Worm (Caenorhabditis elegans) whole organism, L4 larva: ENCODE results near the gene set-20.

Source experiments
- F10B5.3 ChIP-seq: sonication (generic microtip); optimal IDR thresholded peaks from 2 replicates; lab custom pipeline; 2016; ENCODE audit warnings: mild to moderate bottlenecking, missing genetic modification characterization, missing compliant biosample characterization
- F37D6.2 ChIP-seq: sonication (generic microtip); optimal IDR thresholded peaks from 2 replicates; lab custom pipeline; 2016; ENCODE audit warnings: mild to moderate bottlenecking, missing genetic modification characterization, missing compliant biosample characterization
- Y105C5A.15 ChIP-seq: fragments of 200-800 bp; sonication (Bioruptor generic); IDR thresholded peaks from 2 replicates; pipeline ENCODE4 v1.3.6; 2022; ENCODE audit warnings: missing genetic modification characterization, missing compliant biosample characterization
- Y75B8A.6 ChIP-seq: fragments of 200-800 bp; sonication (Bioruptor generic); IDR thresholded peaks from 2 replicates; pipeline ENCODE4 v1.3.6; 2022; ENCODE audit warnings: missing genetic modification reagents, missing genetic modification characterization, missing compliant biosample characterization
- ZK337.2 ChIP-seq: fragments of 200-800 bp; sonication (Bioruptor generic); IDR thresholded peaks from 2 replicates; pipeline ENCODE4 v1.3.6; 2022; ENCODE audit warnings: missing genetic modification reagents, missing genetic modification characterization, missing compliant biosample characterization
- aha-1 ChIP-seq: fragments of 150-350 bp; peaks from one replicate; lab custom pipeline; 2014; ENCODE audit warnings: missing biosample characterization, missing genetic modification characterization
- attf-4 ChIP-seq: sonication (generic microtip); optimal IDR thresholded peaks from 3 replicates; lab custom pipeline; 2017; ENCODE audit warnings: missing biosample characterization, missing genetic modification characterization
- ceh-44 ChIP-seq: fragments of 200-800 bp; sonication (Bioruptor generic); IDR thresholded peaks from 2 replicates; pipeline ENCODE4 v1.3.6; 2022; ENCODE audit warnings: missing genetic modification reagents, missing genetic modification characterization, missing compliant biosample characterization
- ceh-82 ChIP-seq: sonication (generic microtip); optimal IDR thresholded peaks from 2 replicates; lab custom pipeline; 2017; ENCODE audit warnings: missing biosample characterization, missing genetic modification characterization
- ces-1 ChIP-seq: fragments of 150-350 bp; sonication (generic microtip); optimal IDR thresholded peaks from 4 replicates; lab custom pipeline; 2014; ENCODE audit warnings: missing biosample characterization, missing genetic modification reagents, missing genetic modification characterization
- cey-2 ChIP-seq: sonication (generic microtip); optimal IDR thresholded peaks from 3 replicates; lab custom pipeline; 2017; ENCODE audit warnings: missing genetic modification characterization, mild to moderate bottlenecking, missing compliant biosample characterization, antibody characterized with exemption, borderline replicate concordance; ENCODE audit not compliant: insufficient read depth
- ctbp-1 ChIP-seq: fragments of 200-800 bp; sonication (Bioruptor generic); IDR thresholded peaks from 2 replicates; pipeline ENCODE4 v1.3.6; 2022; ENCODE audit warnings: missing genetic modification reagents, missing genetic modification characterization, missing compliant biosample characterization
- daf-12 ChIP-seq: fragments of 150-350 bp; optimal IDR thresholded peaks from 2 replicates; lab custom pipeline; 2014; ENCODE audit warnings: missing biosample characterization, missing genetic modification reagents, missing genetic modification characterization
- dmd-8 ChIP-seq: fragments of 200-800 bp; sonication (Bioruptor generic); IDR thresholded peaks from 2 replicates; pipeline ENCODE4 v1.3.6; 2022; ENCODE audit warnings: missing genetic modification characterization, missing compliant biosample characterization
- dve-1 ChIP-seq: sonication (generic microtip); optimal IDR thresholded peaks from 2 replicates; lab custom pipeline; 2017; ENCODE audit warnings: antibody characterized with exemption, mild to moderate bottlenecking, missing genetic modification characterization, missing compliant biosample characterization; ENCODE audit not compliant: insufficient read depth
- fkh-10 ChIP-seq: fragments of 150-350 bp; optimal IDR thresholded peaks from 2 replicates; lab custom pipeline; 2014; ENCODE audit warnings: missing biosample characterization, missing genetic modification reagents, missing genetic modification characterization
- hif-1 ChIP-seq, 2 experiments: sonication (generic microtip); optimal IDR thresholded peaks; 2 replicates each; lab custom pipeline; 2016 to 2017; ENCODE audit warnings: missing compliant biosample characterization in 2 of 2, missing genetic modification characterization in 2 of 2, missing genetic modification reagents in 2 of 2, missing genotype in 2 of 2, mild to moderate bottlenecking in 1 of 2
- hlh-11 ChIP-seq: fragments of 200-800 bp; sonication (Bioruptor generic); optimal IDR thresholded peaks from 2 replicates; lab custom pipeline; 2018; ENCODE audit warnings: mild to moderate bottlenecking, missing genetic modification characterization, missing compliant biosample characterization
- hmg-1.1 ChIP-seq: fragments of 200-800 bp; sonication (Bioruptor generic); IDR thresholded peaks from 2 replicates; pipeline ENCODE4 v1.3.6; 2022; ENCODE audit warnings: missing genetic modification reagents, missing genetic modification characterization, missing compliant biosample characterization
- jun-1 ChIP-seq: fragments of 150-350 bp; optimal IDR thresholded peaks from 2 replicates; lab custom pipeline; 2014; ENCODE audit warnings: missing biosample characterization, missing genetic modification reagents, missing genetic modification characterization
- lin-13 ChIP-seq: fragments of 150-350 bp; optimal IDR thresholded peaks from 2 replicates; lab custom pipeline; 2014; ENCODE audit warnings: missing biosample characterization, missing genetic modification reagents, missing genetic modification characterization
- lin-39 ChIP-seq: fragments of 150-350 bp; optimal IDR thresholded peaks from 2 replicates; lab custom pipeline; 2014; ENCODE audit warnings: missing biosample characterization, missing genetic modification reagents, missing genetic modification characterization
- lsy-2 ChIP-seq, 2 experiments: fragments of 150-350 bp in 1 of 2; sonication (generic microtip) in 1 of 2; optimal IDR thresholded peaks; 2 replicates each; lab custom pipeline; 2014 to 2017; ENCODE audit warnings: missing biosample characterization in 2 of 2, missing genetic modification characterization in 2 of 2
- madf-9 ChIP-seq: fragments of 200-800 bp; sonication (Bioruptor generic); conservative IDR thresholded peaks from 2 replicates; pipeline ENCODE4 v1.3.6; 2022; ENCODE audit warnings: missing genetic modification reagents, missing genetic modification characterization, missing compliant biosample characterization
- mdl-1 ChIP-seq, 2 experiments: fragments of 150-350 bp in 1 of 2; sonication (generic microtip) in 1 of 2; optimal IDR thresholded peaks; 2 replicates each; lab custom pipeline; 2014 to 2017; ENCODE audit warnings: missing biosample characterization in 2 of 2, missing genetic modification characterization in 2 of 2
- mes-2 ChIP-seq: sonication (generic microtip); optimal IDR thresholded peaks from 2 replicates; lab custom pipeline; 2016; ENCODE audit warnings: missing genotype, mild to moderate bottlenecking, missing genetic modification characterization, missing compliant biosample characterization; ENCODE audit not compliant: poor library complexity, severe bottlenecking
- mxl-2 ChIP-seq: fragments of 200-800 bp; sonication (Bioruptor generic); conservative IDR thresholded peaks from 2 replicates; pipeline ENCODE4 v1.3.6; 2022; ENCODE audit warnings: missing genetic modification reagents, missing genetic modification characterization, missing compliant biosample characterization
- mxl-3 ChIP-seq: fragments of 200-800 bp; sonication (Bioruptor generic); optimal IDR thresholded peaks from 2 replicates; lab custom pipeline; 2018; ENCODE audit warnings: mild to moderate bottlenecking, missing genetic modification characterization, missing compliant biosample characterization
- nhr-102 ChIP-seq: sonication (generic microtip); optimal IDR thresholded peaks from 2 replicates; lab custom pipeline; 2016; ENCODE audit warnings: mild to moderate bottlenecking, missing genetic modification characterization, moderate library complexity, missing compliant biosample characterization
- nhr-25 ChIP-seq: sonication (generic microtip); optimal IDR thresholded peaks from 2 replicates; lab custom pipeline; 2017; ENCODE audit warnings: missing genetic modification characterization, mild to moderate bottlenecking, missing compliant biosample characterization, antibody characterized with exemption, moderate library complexity, borderline replicate concordance; ENCODE audit not compliant: insufficient read depth
- nhr-28 ChIP-seq: fragments of 150-350 bp; optimal IDR thresholded peaks from 2 replicates; lab custom pipeline; 2014; ENCODE audit warnings: missing biosample characterization, missing genetic modification characterization
- nhr-6 ChIP-seq: fragments of 150-350 bp; optimal IDR thresholded peaks from 2 replicates; lab custom pipeline; 2014; ENCODE audit warnings: missing biosample characterization, missing genetic modification characterization
- pha-4 ChIP-seq, 2 experiments: fragments of 150-350 bp in 1 of 2; fragments of 200-800 bp in 1 of 2; sonication (Bioruptor generic) in 1 of 2; IDR thresholded peaks in 1 of 2; optimal IDR thresholded peaks in 1 of 2; 2 replicates each; pipeline versions ENCODE4 v1.3.6 to Lab custom; 2014 to 2022; ENCODE audit warnings: missing genetic modification characterization in 2 of 2, missing genetic modification reagents in 2 of 2, missing biosample characterization in 1 of 2, missing compliant biosample characterization in 1 of 2
- rbr-2 ChIP-seq: sonication (generic microtip); optimal IDR thresholded peaks from 2 replicates; lab custom pipeline; 2016; ENCODE audit warnings: missing genotype, missing genetic modification characterization, missing compliant biosample characterization
- set-16 ChIP-seq: fragments of 200-800 bp; sonication (Bioruptor generic); IDR thresholded peaks from 2 replicates; pipeline ENCODE4 v1.3.6; 2022; ENCODE audit warnings: missing genetic modification reagents, missing genetic modification characterization, missing compliant biosample characterization
- skn-1 ChIP-seq: fragments of 150-350 bp; optimal IDR thresholded peaks from 2 replicates; lab custom pipeline; 2014; ENCODE audit warnings: missing biosample characterization, missing genetic modification characterization
- unc-62 ChIP-seq, 3 experiments: fragments of 150-350 bp in 1 of 3; sonication (generic microtip); optimal IDR thresholded peaks in 2 of 3; peaks in 1 of 3; 1 replicate in 1 of 3; 2 replicates in 2 of 3; lab custom pipeline; 2014 to 2017; ENCODE audit warnings: missing biosample characterization in 3 of 3, missing genetic modification characterization in 3 of 3, missing genetic modification reagents in 3 of 3, missing genotype in 1 of 3
- vab-7 ChIP-seq: fragments of 200-800 bp; sonication (Bioruptor generic); IDR thresholded peaks from 2 replicates; pipeline ENCODE4 v1.3.6; 2022; ENCODE audit warnings: missing genetic modification reagents, missing genetic modification characterization, missing compliant biosample characterization
- zag-1 ChIP-seq: fragments of 150-350 bp; optimal IDR thresholded peaks from 2 replicates; lab custom pipeline; 2014; ENCODE audit warnings: missing biosample characterization, missing genetic modification characterization
- zfp-2 ChIP-seq: sonication (generic microtip); optimal IDR thresholded peaks from 2 replicates; lab custom pipeline; 2016; ENCODE audit warnings: mild to moderate bottlenecking, missing genetic modification characterization, missing compliant biosample characterization
- zip-2 ChIP-seq: fragments of 150-350 bp; optimal IDR thresholded peaks from 2 replicates; lab custom pipeline; 2014; ENCODE audit warnings: missing biosample characterization, missing genetic modification characterization
- ztf-7 ChIP-seq: fragments of 150-350 bp; optimal IDR thresholded peaks from 2 replicates; lab custom pipeline; 2014; ENCODE audit warnings: missing biosample characterization, missing genetic modification characterization

set-20 gene

ce11 chrX:5686065-5686464, at the start of gene set-20:
set-20 (minus strand) TSS chrX:5686158.
- peak; percentile 41 for TF ChIP-seq nhr-6
- TF ChIP-seq aha-1 = peak; percentile 67
- peak; percentile 64 for TF ChIP-seq F10B5.3
- TF ChIP-seq hlh-11 (tag; lab: Kevin White, UChicago) = peak; percentile 76
- TF ChIP-seq dmd-8 = 0 out of 2 replicates have a peak, but pooled peaks have one; percentile 7
- TF ChIP-seq attf-4 (tag; lab: Kevin White, UChicago) = peak; percentile 27
- no peak for TF ChIP-seq ZK337.2 (GFP tag; lab: Robert Waterston, UW)
- TF ChIP-seq mxl-2 (GFP tag; lab: Robert Waterston, UW) = no peak
- TF ChIP-seq ces-1 (GFP tag; lab: Kevin White, UChicago) = no peak
- peak; percentile 19 for TF ChIP-seq fkh-10 (GFP tag; lab: Kevin White, UChicago)
- peak; percentile 33 for TF ChIP-seq F37D6.2 (tag; lab: Kevin White, UChicago)
- peak; percentile 0 for TF ChIP-seq zip-2 (tag; lab: Kevin White, UChicago)
- TF ChIP-seq ztf-7 = no peak
- TF ChIP-seq vab-7 = 0 out of 2 replicates have a peak, but pooled peaks have one; percentile 60
- TF ChIP-seq nhr-28 (tag; lab: Kevin White, UChicago) = peak; percentile 65
- no peak for TF ChIP-seq Y105C5A.15 (GFP tag; lab: Robert Waterston, UW)
- peak; percentile 67 for TF ChIP-seq mxl-3 (GFP tag; lab: Kevin White, UChicago)
- no peak for TF ChIP-seq lin-13
- peak; percentile 67 for TF ChIP-seq mes-2 (tag; lab: Kevin White, UChicago)
- TF ChIP-seq dve-1 (tag; lab: Kevin White, UChicago) = peak; percentile 45
- TF ChIP-seq daf-12 (tag; lab: Kevin White, UChicago) = no peak
- no peak for TF ChIP-seq pha-4 (GFP tag; IDR thresholded peaks at IDR 0.05; lab: Robert Waterston, UW)
- TF ChIP-seq pha-4 (tag; optimal IDR thresholded peaks at IDR 0.05; lab: Kevin White, UChicago) = peak; percentile 52
- peak; percentile 80 for TF ChIP-seq rbr-2 (tag; lab: Kevin White, UChicago)
- TF ChIP-seq ctbp-1 (GFP tag; lab: Robert Waterston, UW) = 0 out of 2 replicates have a peak, but pooled peaks have one; percentile 12
- peak in 1 of 2 experiments; percentile 99 for TF ChIP-seq unc-62 (GFP tag; optimal IDR thresholded peaks at IDR 0.05 in 1 of 2; lab: Kevin White, UChicago)
- TF ChIP-seq unc-62 (tag; optimal IDR thresholded peaks at IDR 0.05; lab: Kevin White, UChicago) = no peak
- peak; percentile 50 to 73 for TF ChIP-seq mdl-1 (tag; optimal IDR thresholded peaks at IDR 0.05; lab: Kevin White, UChicago)
- TF ChIP-seq hmg-1.1 (GFP tag; lab: Robert Waterston, UW) = no peak; the same call in 1 of the 2 replicates
- TF ChIP-seq jun-1 (tag; lab: Kevin White, UChicago) = no peak
- TF ChIP-seq lsy-2 (tag; optimal IDR thresholded peaks at IDR 0.05; lab: Kevin White, UChicago) = peak in 1 of 2 experiments; percentile 52

ce11 chrX:5733728-5734252, 47.8 kb upstream of the set-20 start, which contains the start of gene rgs-6:
rgs-6 (minus strand) TSS chrX:5733778.
- TF ChIP-seq nhr-28 (tag; lab: Kevin White, UChicago) = no peak

- TF ChIP-seq madf-9 (no peak), F10B5.3 (no peak), mxl-2 (GFP tag; lab: Robert Waterston, UW) (no peak), pha-4 (GFP tag; IDR thresholded peaks at IDR 0.05; lab: Robert Waterston, UW) (no peak; the same call in 1 of the 2 replicates), pha-4 (tag; optimal IDR thresholded peaks at IDR 0.05; lab: Kevin White, UChicago) (no peak), hif-1 (tag; optimal IDR thresholded peaks at IDR 0.05; lab: Kevin White, UChicago) (peak in 1 of 2 experiments; percentile 56), dve-1 (tag; lab: Kevin White, UChicago) (peak; percentile 9), lsy-2 (tag; optimal IDR thresholded peaks at IDR 0.05; lab: Kevin White, UChicago) (peak; percentile 38 to 56), hlh-11 (tag; lab: Kevin White, UChicago) (peak; percentile 15), zag-1 (peak; percentile 13), ceh-44 (GFP tag; lab: Robert Waterston, UW) (no peak), zfp-2 (peak; percentile 13), nhr-28 (tag; lab: Kevin White, UChicago) (no peak), Y75B8A.6 (GFP tag; lab: Robert Waterston, UW) (no peak), mxl-3 (GFP tag; lab: Kevin White, UChicago) (peak; percentile 28), nhr-102 (tag; lab: Kevin White, UChicago) (no peak), lin-39 (tag; lab: Kevin White, UChicago) (no peak), set-16 (GFP tag; lab: Robert Waterston, UW) (peak; percentile 81), nhr-25 (no peak), cey-2 (tag; lab: Kevin White, UChicago) (no peak), dmd-8 (no peak), skn-1 (tag; lab: Kevin White, UChicago) (no peak), ceh-82 (tag; lab: Kevin White, UChicago) (no peak), lin-13 (no peak), mdl-1 (tag; optimal IDR thresholded peaks at IDR 0.05; lab: Kevin White, UChicago) (peak in 1 of 2 experiments; percentile 80)
These were observed 43.1 kb upstream of the set-20 start for ce11 chrX:5728956-5729467.
